Worm (Caenorhabditis elegans): ENCODE results near the gene semi-1.

- TF ChIP-seq dao-5 (tag; optimal IDR thresholded peaks at IDR 0.05) (no peak), him-1 (tag; optimal IDR thresholded peaks at IDR 0.05) (no peak)
Observed at ce11 chrV:13485732-13486131, 29.3 kb downstream of the semi-1 start.
